Fruit fly (Drosophila melanogaster) whole organism, wandering third instar larva: ENCODE data around the gene CG33169.
A peak's percentile ranks its signal among the peaks of the same experiment; 100 is the strongest.

ENCODE experiments used
- Abd-B ChIP-seq: fragments of >200 bp; optimal IDR thresholded peaks from 2 replicates; lab custom pipeline; 2017; ENCODE audit warnings: missing biosample characterization, missing genetic modification characterization
- CG32264 ChIP-seq: fragments of 200-800 bp; sonication (Bioruptor generic); optimal IDR thresholded peaks from 2 replicates; lab custom pipeline; 2016; ENCODE audit warnings: missing biosample characterization, missing genetic modification characterization
- CG9705 ChIP-seq: fragments of 200-800 bp; sonication (Bioruptor generic); optimal IDR thresholded peaks from 2 replicates; lab custom pipeline; 2018; ENCODE audit warnings: missing biosample characterization, mild to moderate bottlenecking, missing genetic modification characterization
- CrebA ChIP-seq: fragments of 200-800 bp; sonication (Bioruptor generic); optimal IDR thresholded peaks from 2 replicates; lab custom pipeline; 2016; ENCODE audit warnings: missing biosample characterization, mild to moderate bottlenecking, missing genetic modification characterization, borderline replicate concordance
- Dfd ChIP-seq: fragments of >200 bp; optimal IDR thresholded peaks from 2 replicates; lab custom pipeline; 2017; ENCODE audit warnings: missing biosample characterization, missing genetic modification characterization
- Dif ChIP-seq: fragments of 200-275, 200-300 bp; sonication (Bioruptor generic); optimal IDR thresholded peaks from 2 replicates; lab custom pipeline; 2018; ENCODE audit warnings: missing biosample characterization, missing genetic modification characterization; ENCODE audit not compliant: partially characterized antibody
- GATAd ChIP-seq: sonication (Bioruptor generic); optimal IDR thresholded peaks from 2 replicates; lab custom pipeline; 2016; ENCODE audit warnings: missing biosample characterization, missing genetic modification characterization
- HLH106 ChIP-seq: fragments of 200-800 bp; optimal IDR thresholded peaks from 3 replicates; lab custom pipeline; 2019; ENCODE audit warnings: missing biosample characterization, mild to moderate bottlenecking, missing genetic modification characterization, moderate library complexity
- Hnf4 ChIP-seq: fragments of 200-800 bp; sonication (Bioruptor generic); optimal IDR thresholded peaks from 2 replicates; lab custom pipeline; 2016; ENCODE audit warnings: missing biosample characterization, mild to moderate bottlenecking, missing genetic modification characterization
- Hr78 ChIP-seq: fragments of >200 bp; optimal IDR thresholded peaks from 2 replicates; lab custom pipeline; 2017; ENCODE audit warnings: missing biosample characterization, missing genetic modification characterization
- Hr83 ChIP-seq: fragments of 200-300 bp; sonication (Bioruptor generic); optimal IDR thresholded peaks from 2 replicates; lab custom pipeline; 2016; ENCODE audit warnings: missing biosample characterization, mild to moderate bottlenecking, missing genetic modification characterization, moderate library complexity; ENCODE audit not compliant: poor library complexity, severe bottlenecking
- Jra ChIP-seq: sonication (Bioruptor generic); optimal IDR thresholded peaks from 2 replicates; lab custom pipeline; 2016; ENCODE audit warnings: missing biosample characterization, missing genetic modification characterization
- Mio ChIP-seq: sonication (Bioruptor generic); optimal IDR thresholded peaks from 2 replicates; lab custom pipeline; 2016; ENCODE audit warnings: missing biosample characterization, missing genetic modification characterization
- Myc ChIP-seq: fragments of >200 bp; optimal IDR thresholded peaks from 2 replicates; lab custom pipeline; 2017
- N ChIP-seq: fragments of >200 bp; optimal IDR thresholded peaks from 2 replicates; lab custom pipeline; 2018; ENCODE audit warnings: missing biosample characterization, missing external identifiers, missing genetic modification characterization
- OdsH ChIP-seq: fragments of 200-800 bp; sonication (Bioruptor generic); optimal IDR thresholded peaks from 2 replicates; lab custom pipeline; 2016; ENCODE audit warnings: missing biosample characterization, mild to moderate bottlenecking, missing genetic modification characterization
- Rel ChIP-seq, 2 experiments: fragments of 200-800 bp; sonication (Bioruptor generic) in 1 of 2; optimal IDR thresholded peaks; 2 replicates in 1 of 2; 3 replicates in 1 of 2; lab custom pipeline; 2016 to 2019; ENCODE audit warnings: mild to moderate bottlenecking in 2 of 2, missing biosample characterization in 2 of 2, missing genetic modification characterization in 2 of 2, moderate library complexity in 1 of 2
- Sp1 ChIP-seq: fragments of 200-800 bp; sonication (Bioruptor generic); optimal IDR thresholded peaks from 3 replicates; lab custom pipeline; 2019; ENCODE audit warnings: missing biosample characterization, mild to moderate bottlenecking, missing genetic modification characterization, moderate library complexity
- Vsx2 ChIP-seq: fragments of 200-300, 225-300 bp; sonication (Bioruptor generic); optimal IDR thresholded peaks from 2 replicates; lab custom pipeline; 2018; ENCODE audit warnings: missing biosample characterization, missing genetic modification characterization; ENCODE audit not compliant: partially characterized antibody
- br ChIP-seq: fragments of 200-800 bp; sonication (Bioruptor generic); optimal IDR thresholded peaks from 2 replicates; lab custom pipeline; 2016; ENCODE audit warnings: missing biosample characterization, missing genetic modification characterization
- brk ChIP-seq: fragments of 200-800 bp; sonication (Bioruptor generic); optimal IDR thresholded peaks from 2 replicates; lab custom pipeline; 2016; ENCODE audit warnings: missing biosample characterization, mild to moderate bottlenecking, missing genetic modification characterization
- dl ChIP-seq, 2 experiments: fragments of 175-275, 200-275 bp in 1 of 2; fragments of 200-275 bp in 1 of 2; sonication (Bioruptor generic); optimal IDR thresholded peaks; lab custom pipeline; 2018; ENCODE audit warnings: mild to moderate bottlenecking in 2 of 2, missing biosample characterization in 2 of 2, missing genetic modification characterization in 2 of 2, moderate library complexity in 2 of 2; ENCODE audit not compliant: partially characterized antibody in 2 of 2, insufficient read depth in 1 of 2
- dmrt93B ChIP-seq: fragments of 200-800 bp; sonication (Bioruptor generic); optimal IDR thresholded peaks from 2 replicates; lab custom pipeline; 2018; ENCODE audit warnings: missing biosample characterization, mild to moderate bottlenecking, missing genetic modification characterization
- dsf ChIP-seq: sonication (Bioruptor generic); optimal IDR thresholded peaks from 2 replicates; lab custom pipeline; 2016; ENCODE audit warnings: missing biosample characterization, missing genetic modification characterization, borderline replicate concordance
- ey ChIP-seq: fragments of 200-800 bp; sonication (Bioruptor generic); optimal IDR thresholded peaks from 2 replicates; lab custom pipeline; 2016; ENCODE audit warnings: missing biosample characterization, missing genetic modification characterization
- foxo ChIP-seq, 2 experiments: fragments of 200-800 bp; sonication (Bioruptor generic); optimal IDR thresholded peaks; 2 replicates in 1 of 2; 3 replicates in 1 of 2; lab custom pipeline; 2016 to 2017; ENCODE audit warnings: missing biosample characterization in 2 of 2, missing genetic modification characterization in 2 of 2
- fru ChIP-seq: fragments of 200-800 bp; sonication (Bioruptor generic); optimal IDR thresholded peaks from 3 replicates; lab custom pipeline; 2016; ENCODE audit warnings: missing biosample characterization, mild to moderate bottlenecking, missing genetic modification characterization
- h ChIP-seq: fragments of 200-800 bp; sonication (Bioruptor generic); optimal IDR thresholded peaks from 3 replicates; lab custom pipeline; 2016; ENCODE audit warnings: missing biosample characterization, mild to moderate bottlenecking, missing genetic modification characterization
- jim ChIP-seq: fragments of 175-275, 200-325 bp; sonication (Bioruptor generic); optimal IDR thresholded peaks from 2 replicates; lab custom pipeline; 2016; ENCODE audit warnings: missing biosample characterization, mild to moderate bottlenecking, missing genetic modification characterization
- lola ChIP-seq: fragments of >200 bp; optimal IDR thresholded peaks from 2 replicates; lab custom pipeline; 2017; ENCODE audit warnings: missing biosample characterization, missing genetic modification characterization
- pan ChIP-seq: fragments of >200 bp; optimal IDR thresholded peaks from 2 replicates; lab custom pipeline; 2017
- psq ChIP-seq: fragments of 200-800 bp; sonication (Bioruptor generic); optimal IDR thresholded peaks from 3 replicates; lab custom pipeline; 2017; ENCODE audit warnings: missing biosample characterization, mild to moderate bottlenecking, missing genetic modification characterization, moderate library complexity
- rgr ChIP-seq: fragments of 200-800 bp; sonication (Bioruptor generic); optimal IDR thresholded peaks from 3 replicates; lab custom pipeline; 2016; ENCODE audit warnings: missing biosample characterization, mild to moderate bottlenecking, missing genetic modification characterization
- sage ChIP-seq: fragments of 200-800 bp; sonication (Bioruptor generic); optimal IDR thresholded peaks from 2 replicates; lab custom pipeline; 2016; ENCODE audit warnings: missing biosample characterization, mild to moderate bottlenecking, missing genetic modification characterization
- sv ChIP-seq: fragments of 200-800 bp; sonication (Bioruptor generic); optimal IDR thresholded peaks from 3 replicates; lab custom pipeline; 2016; ENCODE audit warnings: missing biosample characterization, missing genetic modification characterization
- tai ChIP-seq: sonication (Bioruptor generic); optimal IDR thresholded peaks from 2 replicates; lab custom pipeline; 2016; ENCODE audit warnings: missing biosample characterization, missing genetic modification characterization
- usp ChIP-seq: fragments of >200 bp; optimal IDR thresholded peaks from 2 replicates; lab custom pipeline; 2017; ENCODE audit warnings: missing biosample characterization, missing genetic modification characterization
- woc ChIP-seq: sonication (Bioruptor generic); optimal IDR thresholded peaks from 2 replicates; lab custom pipeline; 2016; ENCODE audit warnings: missing biosample characterization, mild to moderate bottlenecking, missing genetic modification characterization

CG33169 gene

DNA sequence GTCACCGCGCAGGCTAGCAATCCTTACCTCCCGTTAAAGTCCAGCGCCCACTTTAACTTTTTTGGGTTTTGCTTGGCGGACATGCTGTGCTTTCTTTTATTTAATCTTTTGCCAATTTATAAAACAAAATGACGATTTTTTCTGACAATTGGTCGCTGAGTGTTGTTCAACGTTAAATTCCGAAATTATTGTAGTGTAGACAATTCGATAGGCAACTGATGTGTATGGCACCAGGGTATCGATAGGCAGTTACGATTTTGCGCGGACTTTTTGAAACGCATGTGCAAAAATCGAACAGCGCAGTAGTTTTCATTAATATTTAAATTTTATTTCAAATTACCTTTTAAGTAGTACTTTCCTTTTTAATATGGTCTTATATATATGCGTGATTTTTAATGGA is 4.4 kb downstream of the CG33169 start, which contains the start of gene EMC4:
Gene EMC4, minus strand, starts transcription at position 174 of the 400 bp plus-strand sequence.
- TF ChIP-seq ey (GFP tag; lab: Kevin White, UChicago) (peak; percentile 58), h (GFP tag; lab: Kevin White, UChicago) (peak; percentile 76), sage (peak; percentile 66), CrebA (GFP tag; lab: Kevin White, UChicago) (no peak), CG32264 (GFP tag; lab: Kevin White, UChicago) (peak; percentile 43), psq (GFP tag; lab: Kevin White, UChicago) (peak; percentile 48), woc (peak; percentile 34), lola (GFP tag; lab: Kevin White, UChicago) (no peak), usp (GFP tag; lab: Kevin White, UChicago) (no peak), Hnf4 (GFP tag; lab: Kevin White, UChicago) (peak; percentile 89), CG9705 (no peak), jim (no peak), dsf (GFP tag; lab: Kevin White, UChicago) (peak; percentile 53), Rel (GFP tag; optimal IDR thresholded peaks at IDR 0.05; lab: Kevin White, UChicago) (no peak), Rel (tag; optimal IDR thresholded peaks at IDR 0.05; lab: Kevin White, UChicago) (peak; percentile 34), HLH106 (tag; lab: Kevin White, UChicago) (peak; percentile 28), sv (GFP tag; lab: Kevin White, UChicago) (peak; percentile 27), Hr78 (GFP tag; lab: Kevin White, UChicago) (no peak), N (no peak), dl (GFP tag; optimal IDR thresholded peaks at IDR 0.05; lab: Kevin White, UChicago; ENCODE audit: insufficient read depth in 1 of 2, partially characterized antibody in 2 of 2) (no peak), Mio (GFP tag; lab: Kevin White, UChicago) (no peak), Jra (peak; percentile 65), Hr83 (GFP tag; lab: Kevin White, UChicago) (peak; percentile 88), Abd-B (GFP tag; lab: Kevin White, UChicago) (no peak), Myc (lab: Kevin White, UChicago) (no peak), Dfd (GFP tag; lab: Kevin White, UChicago) (no peak), tai (GFP tag; lab: Kevin White, UChicago) (no peak), Vsx2 (GFP tag; lab: Kevin White, UChicago) (no peak), dmrt93B (GFP tag; lab: Kevin White, UChicago) (no peak), Dif (no peak), OdsH (GFP tag; lab: Kevin White, UChicago) (peak; percentile 59), GATAd (no peak), rgr (GFP tag; lab: Kevin White, UChicago) (peak; percentile 79), fru (peak; percentile 65), brk (peak; percentile 75), pan (lab: Kevin White, UChicago) (no peak), br (GFP tag; lab: Kevin White, UChicago) (peak; percentile 53), Sp1 (GFP tag; lab: Kevin White, UChicago) (peak; percentile 45), foxo (GFP tag; optimal IDR thresholded peaks at IDR 0.05; lab: Kevin White, UChicago) (peak in 1 of 2 experiments; percentile 70)

DNA sequence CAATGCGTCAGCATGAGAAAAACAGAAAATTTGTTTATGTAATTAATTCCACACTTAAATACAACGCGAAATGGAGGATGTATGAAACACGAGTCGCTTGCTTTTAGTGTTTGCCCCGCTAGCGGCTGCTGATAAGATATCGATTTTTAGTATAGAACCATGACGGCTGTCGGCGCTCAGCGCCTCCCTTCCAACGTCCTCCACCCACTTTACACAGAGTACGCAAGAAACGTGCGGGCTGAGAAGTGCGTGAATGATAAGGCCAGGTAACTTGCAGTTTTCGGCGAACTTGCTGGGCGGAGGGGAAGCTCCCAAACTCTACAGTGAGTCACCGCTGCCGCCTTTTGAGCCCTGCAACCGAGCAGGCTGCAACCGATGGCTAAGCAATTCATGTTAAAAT is 6.7 kb downstream of the CG33169 start:
- TF ChIP-seq GATAd, result no peak
- no peak for TF ChIP-seq Rel (GFP tag; optimal IDR thresholded peaks at IDR 0.05; lab: Kevin White, UChicago)
- TF ChIP-seq Rel (tag; optimal IDR thresholded peaks at IDR 0.05; lab: Kevin White, UChicago), result peak; percentile 4
- TF ChIP-seq Jra, result peak; percentile 11
- no peak for TF ChIP-seq pan (lab: Kevin White, UChicago)
- TF ChIP-seq lola (GFP tag; lab: Kevin White, UChicago), result no peak
- TF ChIP-seq Hnf4 (GFP tag; lab: Kevin White, UChicago), result no peak
- TF ChIP-seq Hr83 (GFP tag; lab: Kevin White, UChicago), result no peak
